Worm (Caenorhabditis elegans): ENCODE results near the gene daf-2.
A peak's percentile ranks its signal among the peaks of the same experiment; 100 is the strongest.

The daf-2 gene

DNA sequence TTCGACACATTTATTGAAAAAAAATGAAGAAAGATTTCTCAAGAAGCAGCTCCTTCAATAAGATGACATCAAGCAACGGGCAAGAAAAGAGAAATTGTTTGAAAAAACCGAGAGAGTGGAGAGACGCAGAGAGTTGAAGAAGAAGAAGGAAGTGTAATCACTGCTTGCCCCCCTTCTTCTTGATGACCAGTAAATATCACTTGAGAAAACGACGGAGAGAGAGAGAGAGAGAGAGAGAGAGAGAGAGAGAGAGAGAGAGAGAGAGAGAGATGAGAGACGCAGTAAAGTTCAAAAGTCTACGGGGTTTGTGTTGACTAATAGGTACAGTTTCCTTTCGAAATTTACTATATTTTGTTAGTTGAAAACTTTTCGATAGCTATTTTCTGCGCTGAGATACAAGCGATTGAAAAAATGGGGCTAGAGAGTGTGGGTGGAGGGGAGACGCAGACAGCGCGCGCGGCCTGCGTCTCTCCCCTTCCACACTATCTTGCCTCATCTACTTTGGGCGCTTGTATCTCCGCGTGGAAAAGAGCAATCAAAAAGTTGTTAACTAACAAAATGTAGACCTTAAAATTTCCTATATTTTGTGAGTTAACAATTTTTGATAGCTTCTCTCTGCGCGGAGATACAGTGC, 25.3 kb upstream of the daf-2 start (continued):
- TF ChIP-seq nhr-85 (tag) (peak; percentile 82), unc-98 (GFP tag; IDR thresholded peaks at IDR 0.05) (0 out of 2 replicates have a peak, but pooled peaks have one; percentile 29), mdl-1 (tag; optimal IDR thresholded peaks at IDR 0.05) (no peak), swsn-7 (tag; optimal IDR thresholded peaks at IDR 0.05) (peak; percentile 35), lin-35 (GFP tag; optimal IDR thresholded peaks at IDR 0.05) (peak; percentile 41 to 57), dpl-1 (GFP tag; optimal IDR thresholded peaks at IDR 0.05) (peak; percentile 31 to 57 (median 45)), grh-1 (GFP tag; IDR thresholded peaks at IDR 0.05) (no peak), hpl-2 (GFP tag; optimal IDR thresholded peaks at IDR 0.05) (no peak), lsy-2 (tag; optimal IDR thresholded peaks at IDR 0.05) (peak; percentile 74 to 80)

DNA sequence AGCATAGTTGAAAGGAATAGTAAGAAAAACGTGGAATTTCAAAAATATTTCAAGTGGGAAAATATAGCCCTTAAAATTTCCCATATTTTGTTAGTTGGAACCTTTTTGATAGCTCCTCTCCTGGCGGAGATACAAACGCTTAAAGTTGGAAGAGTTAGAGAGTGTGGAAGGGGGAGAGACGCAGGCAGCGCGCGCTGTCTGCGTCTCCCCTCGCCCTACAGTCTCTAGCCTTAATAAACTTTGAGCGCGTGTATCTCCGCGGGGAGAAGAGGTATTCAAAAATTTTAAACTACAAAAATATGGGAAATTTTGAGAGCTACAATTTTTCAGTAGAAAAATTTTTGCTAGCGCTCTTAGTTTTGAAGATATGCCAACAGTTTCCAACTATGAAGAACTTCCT, 23.9 kb upstream of the daf-2 start:
- TF ChIP-seq mep-1 (tag; optimal IDR thresholded peaks at IDR 0.05) (no peak), egl-27 (tag; optimal IDR thresholded peaks at IDR 0.05) (no peak), hlh-4 (tag; optimal IDR thresholded peaks at IDR 0.05) (no peak), ceh-90 (tag; optimal IDR thresholded peaks at IDR 0.05) (no peak), pqm-1 (tag; optimal IDR thresholded peaks at IDR 0.05) (no peak), pag-3 (tag; optimal IDR thresholded peaks at IDR 0.05; ENCODE audit: borderline replicate concordance, insufficient read depth) (no peak), C04F5.9 (tag; optimal IDR thresholded peaks at IDR 0.05) (no peak), ceh-88 (GFP tag; IDR thresholded peaks at IDR 0.05) (no peak)

DNA sequence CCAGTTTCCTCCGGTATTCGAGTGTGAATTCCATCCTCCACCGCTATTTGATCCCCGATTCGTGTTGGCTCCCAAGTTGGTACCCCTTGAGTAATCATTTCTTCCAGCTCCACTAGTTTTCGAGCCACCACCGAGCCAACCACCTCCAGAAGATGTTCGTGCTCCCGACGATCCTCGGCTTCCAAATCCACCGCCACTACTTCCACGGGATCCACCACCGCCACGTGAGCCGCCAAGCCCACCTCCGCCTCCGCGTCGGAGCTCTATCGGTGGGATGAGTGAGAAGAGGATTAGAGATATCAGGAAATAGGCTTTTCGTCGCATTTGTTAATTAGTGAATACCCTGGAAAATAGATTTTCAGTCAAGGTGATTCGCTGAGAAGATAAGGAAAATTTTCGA, 23.4 kb upstream of the daf-2 start, which contains the start of gene H06I04.6:
TSS of gene H06I04.6 (minus strand) at position 345 of the 400 bp plus-strand sequence.
- no peak for TF ChIP-seq lin-15B (tag; optimal IDR thresholded peaks at IDR 0.05)
- no peak for TF ChIP-seq nhr-12 (tag; optimal IDR thresholded peaks at IDR 0.05)
- no peak for TF ChIP-seq lin-14 (GFP tag; optimal IDR thresholded peaks at IDR 0.05)
- no peak for TF ChIP-seq ama-1 (optimal IDR thresholded peaks at IDR 0.05)
- no peak for TF ChIP-seq nhr-20 (tag; optimal IDR thresholded peaks at IDR 0.05)
- TF ChIP-seq Y116A8C.19 (tag; optimal IDR thresholded peaks at IDR 0.05; ENCODE audit: borderline replicate concordance): no peak
- TF ChIP-seq nhr-11 (tag; optimal IDR thresholded peaks at IDR 0.05): no peak
- no peak for TF ChIP-seq tlp-1 (tag; optimal IDR thresholded peaks at IDR 0.05)
- no peak for TF ChIP-seq lsy-2 (tag; optimal IDR thresholded peaks at IDR 0.05)
- TF ChIP-seq hlh-4 (tag; optimal IDR thresholded peaks at IDR 0.05): no peak
- no peak for TF ChIP-seq ztf-4 (tag; optimal IDR thresholded peaks at IDR 0.05)
- TF ChIP-seq zag-1 (tag; optimal IDR thresholded peaks at IDR 0.05): no peak
- TF ChIP-seq nhr-47 (tag; optimal IDR thresholded peaks at IDR 0.05): no peak
- TF ChIP-seq ceh-90 (tag; optimal IDR thresholded peaks at IDR 0.05): no peak
- TF ChIP-seq efl-1 (optimal IDR thresholded peaks at IDR 0.05): no peak
- no peak for TF ChIP-seq efl-1 (GFP tag; optimal IDR thresholded peaks at IDR 0.05 in 1 of 2)
- no peak for TF ChIP-seq nhr-28 (tag; optimal IDR thresholded peaks at IDR 0.05)
- TF ChIP-seq fkh-8 (tag; optimal IDR thresholded peaks at IDR 0.05): no peak
- no peak for TF ChIP-seq nhr-71 (tag; optimal IDR thresholded peaks at IDR 0.05)
- no peak for TF ChIP-seq mab-9 (GFP tag; IDR thresholded peaks at IDR 0.05)

ce11 chrIII:3063565-3063964, 22.9 kb upstream of the daf-2 start:
- TF ChIP-seq irx-1 (tag; optimal IDR thresholded peaks at IDR 0.05): no peak
- no peak for TF ChIP-seq fkh-10 (GFP tag; optimal IDR thresholded peaks at IDR 0.05)
- TF ChIP-seq fkh-8 (tag; optimal IDR thresholded peaks at IDR 0.05): no peak
- no peak for TF ChIP-seq sox-4 (tag; optimal IDR thresholded peaks at IDR 0.05)
- no peak for TF ChIP-seq snu-23 (GFP tag; optimal IDR thresholded peaks at IDR 0.05)
- no peak for TF ChIP-seq rnt-1 (tag; optimal IDR thresholded peaks at IDR 0.05)

Data from whole organism, L1 larva.